Worm (Caenorhabditis elegans) whole organism, L3 larva: ENCODE results near the gene str-106.

ENCODE experiments used
- R02D3.7 ChIP-seq: fragments of 150-350 bp; optimal IDR thresholded peaks from 2 replicates; lab custom pipeline; 2014; ENCODE audit warnings: missing biosample characterization, missing genetic modification characterization
- ZK546.5 ChIP-seq: sonication (generic microtip); optimal IDR thresholded peaks from 2 replicates; lab custom pipeline; 2017; ENCODE audit warnings: missing biosample characterization, missing genetic modification characterization
- aly-2 ChIP-seq: fragments of 150-350 bp; optimal IDR thresholded peaks from 2 replicates; lab custom pipeline; 2014; ENCODE audit warnings: missing biosample characterization, missing genetic modification characterization
- ama-1 ChIP-seq: fragments of 150-350 bp; optimal IDR thresholded peaks from 2 replicates; lab custom pipeline; 2018
- ceh-16 ChIP-seq: sonication (generic microtip); optimal IDR thresholded peaks from 2 replicates; lab custom pipeline; 2017; ENCODE audit warnings: missing biosample characterization, missing genetic modification characterization
- ceh-28 ChIP-seq: fragments of 150-350 bp; optimal IDR thresholded peaks from 2 replicates; lab custom pipeline; 2014; ENCODE audit warnings: missing biosample characterization, missing genetic modification reagents, missing genetic modification characterization
- ceh-82 ChIP-seq: fragments of 150-350 bp; optimal IDR thresholded peaks from 2 replicates; lab custom pipeline; 2014; ENCODE audit warnings: missing biosample characterization, missing genetic modification characterization
- egl-27 ChIP-seq: sonication (generic microtip); optimal IDR thresholded peaks from 4 replicates; lab custom pipeline; 2017; ENCODE audit warnings: missing biosample characterization, missing genetic modification reagents, missing genetic modification characterization
- egl-5 ChIP-seq: fragments of 150-350 bp; optimal IDR thresholded peaks from 2 replicates; lab custom pipeline; 2017; ENCODE audit warnings: missing biosample characterization, missing genetic modification reagents, missing genetic modification characterization, inconsistent platforms
- elt-2 ChIP-seq: sonication (generic microtip); optimal IDR thresholded peaks from 2 replicates; lab custom pipeline; 2016; ENCODE audit warnings: missing genetic modification reagents, mild to moderate bottlenecking, missing genetic modification characterization, missing compliant biosample characterization
- elt-3 ChIP-seq, 3 experiments: fragments of 150-350 bp in 1 of 3; sonication (generic microtip) in 2 of 3; optimal IDR thresholded peaks; 2 replicates in 2 of 3; 4 replicates in 1 of 3; lab custom pipeline; 2014 to 2017; ENCODE audit warnings: missing biosample characterization in 3 of 3, missing genetic modification characterization in 3 of 3
- eor-1 ChIP-seq, 2 experiments: fragments of 150-350 bp; optimal IDR thresholded peaks; 2 replicates each; lab custom pipeline; 2014 to 2018; ENCODE audit warnings: missing biosample characterization in 2 of 2, missing genetic modification characterization in 2 of 2
- fkh-2 ChIP-seq: fragments of 150-350 bp; optimal IDR thresholded peaks from 2 replicates; lab custom pipeline; 2014; ENCODE audit warnings: missing biosample characterization, missing genetic modification reagents, missing genetic modification characterization
- fos-1 ChIP-seq: fragments of 150-350 bp; optimal IDR thresholded peaks from 2 replicates; lab custom pipeline; 2014; ENCODE audit warnings: missing biosample characterization, missing genetic modification characterization
- jun-1 ChIP-seq: fragments of 150-350 bp; optimal IDR thresholded peaks from 2 replicates; lab custom pipeline; 2014; ENCODE audit warnings: missing biosample characterization, missing genetic modification reagents, missing genetic modification characterization
- lin-39 ChIP-seq: fragments of 150-350 bp; optimal IDR thresholded peaks from 2 replicates; lab custom pipeline; 2018; ENCODE audit warnings: missing biosample characterization, missing genetic modification reagents, missing genetic modification characterization
- lsy-12 ChIP-seq: sonication (generic microtip); optimal IDR thresholded peaks from 2 replicates; lab custom pipeline; 2016; ENCODE audit warnings: mild to moderate bottlenecking, missing genetic modification characterization, missing compliant biosample characterization
- mml-1 ChIP-seq: fragments of 150-350 bp; sonication (generic microtip); optimal IDR thresholded peaks from 3 replicates; lab custom pipeline; 2014; ENCODE audit warnings: missing biosample characterization, missing genetic modification characterization
- nfya-1 ChIP-seq: sonication (generic microtip); optimal IDR thresholded peaks from 2 replicates; lab custom pipeline; 2017; ENCODE audit warnings: missing genetic modification characterization, mild to moderate bottlenecking, missing compliant biosample characterization, antibody characterized with exemption, moderate library complexity; ENCODE audit not compliant: insufficient read depth
- nhr-11 ChIP-seq: fragments of 150-350 bp; optimal IDR thresholded peaks from 2 replicates; lab custom pipeline; 2014; ENCODE audit warnings: missing biosample characterization, missing genetic modification characterization
- nhr-12 ChIP-seq: fragments of 150-350 bp; optimal IDR thresholded peaks from 2 replicates; lab custom pipeline; 2014; ENCODE audit warnings: missing biosample characterization, missing genetic modification characterization
- nhr-237 ChIP-seq: fragments of 150-350 bp; optimal IDR thresholded peaks from 2 replicates; lab custom pipeline; 2014; ENCODE audit warnings: missing biosample characterization, missing genetic modification characterization
- nhr-25 ChIP-seq: sonication (generic microtip); optimal IDR thresholded peaks from 2 replicates; lab custom pipeline; 2017; ENCODE audit warnings: missing biosample characterization, missing genetic modification characterization
- nhr-28 ChIP-seq: fragments of 150-350 bp; optimal IDR thresholded peaks from 2 replicates; lab custom pipeline; 2014; ENCODE audit warnings: missing biosample characterization, missing genetic modification characterization
- nhr-43 ChIP-seq: sonication (generic microtip); optimal IDR thresholded peaks from 2 replicates; lab custom pipeline; 2016; ENCODE audit warnings: mild to moderate bottlenecking, missing genetic modification characterization, missing compliant biosample characterization; ENCODE audit not compliant: poor library complexity, severe bottlenecking
- nhr-77 ChIP-seq: fragments of 150-350 bp; optimal IDR thresholded peaks from 2 replicates; lab custom pipeline; 2014; ENCODE audit warnings: missing biosample characterization, missing genetic modification characterization
- pha-4 ChIP-seq: fragments of 150-350 bp; optimal IDR thresholded peaks from 2 replicates; lab custom pipeline; 2014; ENCODE audit warnings: missing biosample characterization, missing genetic modification reagents, missing genetic modification characterization
- pqm-1 ChIP-seq: fragments of 150-350 bp; optimal IDR thresholded peaks from 2 replicates; lab custom pipeline; 2017; ENCODE audit warnings: missing biosample characterization, missing genetic modification characterization, inconsistent platforms
- sea-2 ChIP-seq: fragments of 150-350 bp; sonication (generic microtip); optimal IDR thresholded peaks from 4 replicates; lab custom pipeline; 2014; ENCODE audit warnings: missing biosample characterization, missing genetic modification reagents, missing genetic modification characterization
- skn-1 ChIP-seq: fragments of 150-350 bp; optimal IDR thresholded peaks from 2 replicates; lab custom pipeline; 2014; ENCODE audit warnings: missing biosample characterization, missing genetic modification characterization
- snpc-4 ChIP-seq: fragments of 150-350 bp; optimal IDR thresholded peaks from 2 replicates; lab custom pipeline; 2014; ENCODE audit warnings: missing biosample characterization, missing genetic modification characterization
- tbx-2 ChIP-seq: sonication (generic microtip); optimal IDR thresholded peaks from 2 replicates; lab custom pipeline; 2016; ENCODE audit warnings: mild to moderate bottlenecking, missing genetic modification characterization, missing compliant biosample characterization
- unc-39 ChIP-seq: sonication (generic microtip); optimal IDR thresholded peaks from 4 replicates; lab custom pipeline; 2017; ENCODE audit warnings: missing biosample characterization, missing genetic modification characterization
- zag-1 ChIP-seq: fragments of 150-350 bp; optimal IDR thresholded peaks from 2 replicates; lab custom pipeline; 2014; ENCODE audit warnings: missing biosample characterization, missing genetic modification characterization
- ztf-4 ChIP-seq: fragments of 150-350 bp; optimal IDR thresholded peaks from 2 replicates; lab custom pipeline; 2014; ENCODE audit warnings: missing biosample characterization, missing genetic modification characterization

Gene str-106

ce11 chrV:16171721-16172120 lies 8.7 kb upstream of the str-106 start, which contains the start of gene K05D4.9:
K05D4.9 (minus strand) TSS chrV:16171821.
- TF ChIP-seq sea-2, result no peak
- no peak for TF ChIP-seq ceh-28
- TF ChIP-seq ama-1, result no peak
- no peak for TF ChIP-seq elt-3 (tag; optimal IDR thresholded peaks at IDR 0.05; lab: Kevin White, UChicago)
- TF ChIP-seq aly-2 (tag; lab: Kevin White, UChicago), result no peak
- TF ChIP-seq nhr-77 (tag; lab: Kevin White, UChicago), result no peak
- TF ChIP-seq ceh-82 (tag; lab: Kevin White, UChicago), result no peak
- no peak for TF ChIP-seq elt-2 (tag; lab: Kevin White, UChicago)
- TF ChIP-seq fkh-2, result no peak
- no peak for TF ChIP-seq pqm-1 (tag; lab: Kevin White, UChicago)
- no peak for TF ChIP-seq fos-1 (tag; lab: Kevin White, UChicago)
- TF ChIP-seq unc-39 (tag; lab: Kevin White, UChicago), result no peak
- TF ChIP-seq egl-27, result no peak
- TF ChIP-seq nhr-11 (tag; lab: Kevin White, UChicago), result no peak
- no peak for TF ChIP-seq lsy-12 (tag; lab: Kevin White, UChicago)
- no peak for TF ChIP-seq nhr-43 (tag; lab: Kevin White, UChicago)
- TF ChIP-seq ztf-4 (tag; lab: Kevin White, UChicago), result no peak
- no peak for TF ChIP-seq nhr-237
- no peak for TF ChIP-seq pha-4 (tag; lab: Kevin White, UChicago)
- TF ChIP-seq snpc-4, result no peak
- TF ChIP-seq, all 47 proteins: peak for 0

- TF ChIP-seq elt-2 (tag; lab: Kevin White, UChicago), result peak; percentile 23
- TF ChIP-seq nfya-1, result no peak
- TF ChIP-seq mml-1, result no peak
- TF ChIP-seq nhr-25 (tag; lab: Kevin White, UChicago), result no peak
These were observed 6.3 kb upstream of the str-106 start for ce11 chrV:16174109-16174508.

DNA sequence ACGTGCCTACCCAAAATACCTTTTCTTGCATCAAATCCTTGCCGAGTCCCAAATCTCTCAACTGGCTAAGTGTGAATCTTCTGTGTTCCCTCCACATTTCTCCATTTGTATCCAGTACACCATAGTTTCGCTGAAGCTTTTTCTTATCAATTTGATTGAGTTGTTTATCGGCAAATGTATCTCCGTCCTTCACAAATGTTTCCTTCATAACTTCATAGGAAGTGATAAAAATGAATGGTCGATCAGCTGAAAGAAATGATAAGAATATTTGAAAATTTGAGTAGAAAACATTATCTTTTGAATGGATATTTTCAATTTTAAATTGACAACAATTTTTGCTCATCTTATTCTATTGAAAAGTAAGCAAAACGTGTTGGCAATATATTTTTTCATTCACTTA lies 5.2 kb upstream of the str-106 start:
- TF ChIP-seq ZK546.5 (tag; lab: Kevin White, UChicago) (no peak), elt-2 (tag; lab: Kevin White, UChicago) (peak; percentile 60), pqm-1 (tag; lab: Kevin White, UChicago) (peak; percentile 35)
- TF ChIP-seq, all 47 proteins: peak for 2

DNA sequence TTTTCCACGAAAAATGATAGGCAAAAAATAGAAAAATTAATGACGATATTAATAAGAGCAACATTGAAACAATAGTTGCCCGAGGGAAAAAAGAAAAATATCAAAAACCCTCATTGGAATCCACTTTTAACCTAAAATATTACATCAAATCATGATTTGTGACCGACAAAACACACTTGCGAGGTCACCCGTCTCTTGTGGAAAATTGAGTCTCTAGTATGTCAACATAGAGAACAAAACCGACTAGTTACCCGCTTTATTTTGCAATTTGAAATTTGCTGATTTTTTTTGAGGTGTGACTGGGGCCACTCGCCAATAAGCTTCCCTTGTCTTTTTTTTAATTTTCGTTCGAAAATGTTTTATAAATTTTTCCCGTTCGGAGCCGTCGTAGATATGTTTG lies 4.7 kb upstream of the str-106 start, which contains the start of gene cyp-33D1:
Gene cyp-33D1 (minus strand): TSS at position 101 of the 400 bp plus-strand sequence.
- TF ChIP-seq nhr-12 (tag; lab: Kevin White, UChicago) (no peak), nhr-28 (no peak)

DNA sequence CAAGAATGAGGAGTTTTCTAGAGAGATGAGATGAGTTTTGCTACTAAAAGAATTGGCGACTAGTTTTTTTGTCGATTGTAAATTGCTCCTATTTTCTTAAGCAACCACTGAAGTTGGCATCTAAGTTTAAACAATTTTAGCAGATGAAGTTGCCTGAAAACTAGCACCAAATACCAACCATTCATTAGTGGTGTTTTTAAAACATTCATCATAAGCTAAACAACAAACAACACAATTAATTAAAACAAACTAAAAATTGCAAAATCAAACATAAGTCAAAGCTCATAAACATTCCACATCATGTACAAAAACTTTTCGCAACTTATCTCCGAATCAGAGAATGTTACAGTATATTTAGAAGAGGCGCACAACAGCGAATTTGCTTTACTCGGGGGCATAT lies 1.7 kb downstream of the str-106 start, which contains the start of gene srz-13:
Gene srz-13 (plus strand): TSS at position 301 of the 400 bp plus-strand sequence.
- TF ChIP-seq unc-39 (tag; lab: Kevin White, UChicago) (no peak), mml-1 (no peak)

DNA sequence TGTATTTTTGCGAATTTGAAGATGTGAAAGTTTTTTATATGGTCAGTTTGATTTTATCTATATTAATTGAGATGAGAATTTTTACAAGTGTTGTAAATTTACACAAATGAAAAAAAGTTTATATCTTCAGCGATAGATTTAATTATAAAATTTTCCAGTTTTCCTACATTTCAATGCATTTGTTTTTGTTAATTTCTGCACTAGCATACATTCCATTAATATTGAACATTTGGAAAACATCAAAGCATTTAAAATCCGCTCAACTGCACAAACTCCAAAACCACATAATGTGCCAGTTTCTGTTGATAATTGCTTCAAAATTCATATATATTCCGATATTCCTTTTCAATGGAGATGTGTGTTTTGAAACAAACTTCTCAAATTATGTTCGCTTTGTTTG lies 2.5 kb downstream of the str-106 start, which contains the start of gene srh-277:
Gene srh-277 (plus strand): TSS at position 301 of the 400 bp plus-strand sequence.
- TF ChIP-seq ama-1, result no peak
- no peak for TF ChIP-seq lin-39 (tag; lab: Kevin White, UChicago)
- TF ChIP-seq skn-1 (tag; lab: Kevin White, UChicago), result no peak
- no peak for TF ChIP-seq nhr-25 (tag; lab: Kevin White, UChicago)
- no peak for TF ChIP-seq jun-1 (tag; lab: Kevin White, UChicago)
- no peak for TF ChIP-seq nhr-43 (tag; lab: Kevin White, UChicago)
- TF ChIP-seq unc-39 (tag; lab: Kevin White, UChicago), result no peak
- TF ChIP-seq ztf-4 (tag; lab: Kevin White, UChicago), result no peak
- no peak for TF ChIP-seq eor-1 (tag; optimal IDR thresholded peaks at IDR 0.05; lab: Kevin White, UChicago)
- no peak for TF ChIP-seq egl-5 (tag; lab: Kevin White, UChicago)
- no peak for TF ChIP-seq R02D3.7
- TF ChIP-seq snpc-4, result no peak
- TF ChIP-seq pha-4 (tag; lab: Kevin White, UChicago), result no peak
- no peak for TF ChIP-seq tbx-2
- TF ChIP-seq ceh-16, result no peak
- no peak for TF ChIP-seq ceh-28
- TF ChIP-seq lsy-12 (tag; lab: Kevin White, UChicago), result no peak
- TF ChIP-seq nhr-28, result no peak
- TF ChIP-seq zag-1 (tag; lab: Kevin White, UChicago), result no peak
